Fruit fly (Drosophila melanogaster) whole organism, pupa: Measurements from ENCODE around the gene Prdm13.
"Not testable (repeated sequence)": the region's sequence is repeated elsewhere in the genome, so short reads cannot be mapped to it uniquely, and the experiment has no call there.

Experiments
- CG13204 ChIP-seq: fragments of 200-800 bp; sonication (Bioruptor generic); optimal IDR thresholded peaks from 2 replicates; lab custom pipeline; 2018; ENCODE audit warnings: missing biosample characterization, mild to moderate bottlenecking, missing genetic modification characterization, moderate library complexity
- CG8159 ChIP-seq: fragments of 200-800 bp; sonication (Bioruptor generic); optimal IDR thresholded peaks from 3 replicates; lab custom pipeline; 2018; ENCODE audit warnings: missing biosample characterization, mild to moderate bottlenecking, missing genetic modification characterization, moderate library complexity
- CG8301 ChIP-seq: fragments of 200-800 bp; sonication (Bioruptor generic); optimal IDR thresholded peaks from 2 replicates; lab custom pipeline; 2018; ENCODE audit warnings: missing biosample characterization, mild to moderate bottlenecking, missing genetic modification characterization
- CG9948 ChIP-seq: fragments of 200-800 bp; sonication (Bioruptor generic); optimal IDR thresholded peaks from 2 replicates; lab custom pipeline; 2018; ENCODE audit warnings: missing biosample characterization, mild to moderate bottlenecking, missing genetic modification characterization, moderate library complexity
- D1 ChIP-seq: fragments of 200-800 bp; sonication (Bioruptor generic); optimal IDR thresholded peaks from 2 replicates; lab custom pipeline; 2018; ENCODE audit warnings: missing biosample characterization, mild to moderate bottlenecking, missing genetic modification characterization, moderate library complexity
- EcR ChIP-seq: fragments of 200-800 bp; sonication (Bioruptor generic); optimal IDR thresholded peaks from 3 replicates; lab custom pipeline; 2019; ENCODE audit warnings: missing biosample characterization, missing genetic modification characterization, mild to moderate bottlenecking, moderate library complexity, missing genetic modification reagents
- Pif1B ChIP-seq: fragments of 200-800 bp; sonication (Bioruptor generic); optimal IDR thresholded peaks from 3 replicates; lab custom pipeline; 2016; ENCODE audit warnings: missing biosample characterization, missing genetic modification characterization
- fd96Ca ChIP-seq: fragments of 200-800 bp; sonication (Bioruptor generic); IDR thresholded peaks from 3 replicates; pipeline ENCODE4 v1.3.6; 2022; ENCODE audit warnings: missing biosample characterization, missing genetic modification characterization

DNA sequence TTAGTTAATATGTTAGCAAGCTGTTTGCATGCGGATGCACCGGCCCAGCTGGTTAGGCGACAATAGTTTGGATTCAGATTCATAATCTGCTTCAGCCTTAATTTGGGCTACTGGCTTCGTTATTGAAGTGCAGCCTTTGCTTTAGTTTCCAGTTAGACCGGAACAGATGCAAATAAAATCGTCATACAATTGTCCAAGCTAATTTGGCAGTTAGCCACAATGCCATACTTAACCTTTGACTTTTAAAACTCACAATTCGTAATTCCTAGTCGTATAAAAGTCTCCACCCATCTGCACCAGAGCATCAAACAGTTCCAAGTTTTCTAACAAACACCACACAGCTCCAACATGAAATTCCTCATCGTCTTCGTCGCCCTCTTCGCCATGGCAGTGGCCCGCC, 16.6 kb upstream of the Prdm13 start, which contains the start of gene Lcp65Ab2:
- TF ChIP-seq CG13204 (GFP tag; lab: Kevin White, UChicago); fd96Ca (GFP tag; lab: Robert Waterston, UW); CG8301; CG9948; EcR (GFP tag; lab: Kevin White, UChicago); D1 (tag; lab: Kevin White, UChicago); Pif1B (GFP tag; lab: Kevin White, UChicago); CG8159 (tag; lab: Kevin White, UChicago): not testable (repeated sequence)
